Fruit fly (Drosophila melanogaster): ENCODE measurements around the gene CG5199.

The CG5199 gene

dm6 chr3L:20404515-20404914, 48.1 kb downstream of the CG5199 start:
- TF ChIP-seq CG8478 (optimal IDR thresholded peaks at IDR 0.05), result no peak
- no peak for TF ChIP-seq CTCF (optimal IDR thresholded peaks at IDR 0.05)

dm6 chr3L:20403493-20404379, 48.9 kb downstream of the CG5199 start:
- no peak for TF ChIP-seq CG8478 (optimal IDR thresholded peaks at IDR 0.05)
- TF ChIP-seq CTCF (optimal IDR thresholded peaks at IDR 0.05), result no peak

- TF ChIP-seq CTCF (optimal IDR thresholded peaks at IDR 0.05) (no peak), CG8478 (optimal IDR thresholded peaks at IDR 0.05) (no peak)
Observed at dm6 chr3L:20402665-20403492, 49.8 kb downstream of the CG5199 start.

dm6 chr3L:20401026-20401912, 51.4 kb downstream of the CG5199 start, which contains the start of gene trbl:
Gene trbl, minus strand, starts transcription at chr3L:20401609.
- peak in 1 of 2 experiments; percentile 3 for TF ChIP-seq CTCF (optimal IDR thresholded peaks at IDR 0.05)
- TF ChIP-seq CG8478 (optimal IDR thresholded peaks at IDR 0.05), result no peak
